Worm (Caenorhabditis elegans): ENCODE results near the gene pfd-5.
A peak's percentile ranks its signal among the peaks of the same experiment; 100 is the strongest.

The pfd-5 gene

ce11 chrIII:7188300-7189052 is 10.2 kb downstream of the pfd-5 start, which contains the start of the genes F37C12.21 and F37C12.10:
Gene F37C12.21 (plus strand): TSS chrIII:7188357.
Gene F37C12.10 (minus strand): TSS chrIII:7188384.
- TF ChIP-seq drap-1 (GFP tag; optimal IDR thresholded peaks at IDR 0.05) (no peak), nhr-237 (tag; optimal IDR thresholded peaks at IDR 0.05) (no peak), nhr-2 (tag; optimal IDR thresholded peaks at IDR 0.05) (no peak), sem-2 (GFP tag; optimal IDR thresholded peaks at IDR 0.05) (no peak), M03D4.4 (tag; optimal IDR thresholded peaks at IDR 0.05) (no peak), nhr-76 (tag; optimal IDR thresholded peaks at IDR 0.05) (no peak), zip-8 (tag; optimal IDR thresholded peaks at IDR 0.05) (no peak), flh-1 (GFP tag; optimal IDR thresholded peaks at IDR 0.05) (no peak)

ce11 chrIII:7185473-7185872 is 13.2 kb downstream of the pfd-5 start, which contains the start of gene F37C12.14:
Gene F37C12.14 (minus strand): TSS chrIII:7185573.
- no peak for TF ChIP-seq sem-2 (GFP tag; optimal IDR thresholded peaks at IDR 0.05)
- no peak for TF ChIP-seq zip-8 (tag; optimal IDR thresholded peaks at IDR 0.05)

- TF ChIP-seq mep-1 (tag; optimal IDR thresholded peaks at IDR 0.05) (no peak), sptf-1 (tag; optimal IDR thresholded peaks at IDR 0.05) (peak; percentile 4), sem-2 (GFP tag; optimal IDR thresholded peaks at IDR 0.05) (no peak), lin-13 (tag; optimal IDR thresholded peaks at IDR 0.05) (no peak), flh-1 (GFP tag; optimal IDR thresholded peaks at IDR 0.05) (no peak), cnd-1 (tag; optimal IDR thresholded peaks at IDR 0.05) (no peak), nhr-76 (tag; optimal IDR thresholded peaks at IDR 0.05) (no peak), lin-32 (GFP tag; optimal IDR thresholded peaks at IDR 0.05) (no peak), blmp-1 (tag; optimal IDR thresholded peaks at IDR 0.05) (no peak), ceh-83 (GFP tag; optimal IDR thresholded peaks at IDR 0.05) (no peak), bed-3 (GFP tag; optimal IDR thresholded peaks at IDR 0.05) (no peak), zip-8 (tag; optimal IDR thresholded peaks at IDR 0.05) (no peak), pha-4 (tag; optimal IDR thresholded peaks at IDR 0.05) (peak; percentile 82), ceh-39 (tag; optimal IDR thresholded peaks at IDR 0.05) (peak; percentile 24), elt-1 (tag; optimal IDR thresholded peaks at IDR 0.05; ENCODE audit: borderline replicate concordance, insufficient read depth) (no peak), nhr-237 (tag; optimal IDR thresholded peaks at IDR 0.05) (peak; percentile 47), snpc-4 (tag; optimal IDR thresholded peaks at IDR 0.05) (no peak), unc-39 (tag; optimal IDR thresholded peaks at IDR 0.05) (no peak), hlh-1 (tag; optimal IDR thresholded peaks at IDR 0.05) (no peak), ham-2 (GFP tag; optimal IDR thresholded peaks at IDR 0.05) (no peak), nhr-12 (tag; optimal IDR thresholded peaks at IDR 0.05) (no peak), ceh-43 (GFP tag; optimal IDR thresholded peaks at IDR 0.05) (no peak), ces-1 (GFP tag; optimal IDR thresholded peaks at IDR 0.05) (peak; percentile 69), unc-120 (tag; optimal IDR thresholded peaks at IDR 0.05; ENCODE audit: poor library complexity, severe bottlenecking) (no peak), unc-62 (GFP tag; optimal IDR thresholded peaks at IDR 0.05) (no peak), M03D4.4 (tag; optimal IDR thresholded peaks at IDR 0.05) (no peak), mls-2 (tag; optimal IDR thresholded peaks at IDR 0.05) (no peak), lsy-2 (tag; optimal IDR thresholded peaks at IDR 0.05) (peak; percentile 70), nhr-28 (tag; optimal IDR thresholded peaks at IDR 0.05) (no peak), nhr-2 (tag; optimal IDR thresholded peaks at IDR 0.05) (no peak), drap-1 (GFP tag; optimal IDR thresholded peaks at IDR 0.05) (no peak), mab-5 (tag; optimal IDR thresholded peaks at IDR 0.05) (no peak), ztf-11 (tag; optimal IDR thresholded peaks at IDR 0.05) (no peak), tbx-8 (GFP tag; optimal IDR thresholded peaks at IDR 0.05) (no peak), elt-3 (tag; optimal IDR thresholded peaks at IDR 0.05) (no peak)
These were observed 14.7 kb downstream of the pfd-5 start, which contains the start of gene yju-2 for ce11 chrIII:7184022-7184421. Gene yju-2 (plus strand): TSS chrIII:7184336.

ce11 chrIII:7181822-7182221 is 16.9 kb downstream of the pfd-5 start, which contains the start of gene epg-4:
Gene epg-4 (plus strand): TSS chrIII:7182167.
- TF ChIP-seq mls-2 (tag; optimal IDR thresholded peaks at IDR 0.05) = peak; percentile 12
- no peak for TF ChIP-seq pha-4 (tag; optimal IDR thresholded peaks at IDR 0.05)
- TF ChIP-seq lsy-2 (tag; optimal IDR thresholded peaks at IDR 0.05) = peak; percentile 7
- peak; percentile 8 for TF ChIP-seq hlh-1 (tag; optimal IDR thresholded peaks at IDR 0.05)
- no peak for TF ChIP-seq lin-13 (tag; optimal IDR thresholded peaks at IDR 0.05)
- TF ChIP-seq sptf-1 (tag; optimal IDR thresholded peaks at IDR 0.05) = peak; percentile 41
- TF ChIP-seq mep-1 (tag; optimal IDR thresholded peaks at IDR 0.05) = peak; percentile 67
- TF ChIP-seq elt-3 (tag; optimal IDR thresholded peaks at IDR 0.05) = no peak

Measured in whole organism, mixed stage, embryonic.